Fruit fly (Drosophila melanogaster): ENCODE results near the gene Myo61F.

The Myo61F gene

dm6 chr3L:1378862-1379543 lies 60.7 kb downstream of the Myo61F start (continued):
- TF ChIP-seq CG10979 (tag; optimal IDR thresholded peaks at IDR 0.05) (peak; percentile 78), Med (GFP tag) (peak; percentile 89), CG13775 (GFP tag; optimal IDR thresholded peaks at IDR 0.05) (peak; percentile 53), kah (GFP tag; optimal IDR thresholded peaks at IDR 0.05) (peak; percentile 21), CG4424 (GFP tag; optimal IDR thresholded peaks at IDR 0.05) (peak; percentile 46), Xbp1 (GFP tag; optimal IDR thresholded peaks at IDR 0.05) (peak; percentile 33), unc-4 (GFP tag; IDR thresholded peaks at IDR 0.05; ENCODE audit: partially characterized antibody) (no peak), CG10654 (GFP tag; optimal IDR thresholded peaks at IDR 0.05) (no peak), H2.0 (GFP tag; IDR thresholded peaks at IDR 0.05) (peak; percentile 43; the same call in 1 of the 2 replicates), CG5180 (GFP tag; optimal IDR thresholded peaks at IDR 0.05) (peak; percentile 34), HLH3B (GFP tag; IDR thresholded peaks at IDR 0.05) (peak; percentile 53), CG4617 (GFP tag; optimal IDR thresholded peaks at IDR 0.05; ENCODE audit: borderline replicate concordance) (peak; percentile 8), CG15269 (tag; optimal IDR thresholded peaks at IDR 0.05) (peak; percentile 39), CG13424 (tag; optimal IDR thresholded peaks at IDR 0.05) (peak; percentile 62), twi (tag; optimal IDR thresholded peaks at IDR 0.05) (peak; percentile 25), CG8765 (GFP tag; IDR thresholded peaks at IDR 0.05) (peak; percentile 39; the same call in 1 of the 2 replicates), nau (GFP tag; optimal IDR thresholded peaks at IDR 0.05) (peak; percentile 7), grau (tag; optimal IDR thresholded peaks at IDR 0.05) (peak; percentile 62), ssp (GFP tag; IDR thresholded peaks at IDR 0.05) (peak; percentile 47), Dfd (GFP tag; optimal IDR thresholded peaks at IDR 0.05) (no peak), CG2712 (tag; optimal IDR thresholded peaks at IDR 0.05) (peak; percentile 86), CG8089 (GFP tag; optimal IDR thresholded peaks at IDR 0.05) (peak; percentile 11), CG17186 (GFP tag; optimal IDR thresholded peaks at IDR 0.05) (no peak), MESR4 (GFP tag; optimal IDR thresholded peaks at IDR 0.05) (no peak), Hmr (GFP tag; optimal IDR thresholded peaks at IDR 0.05) (peak; percentile 51), CG12769 (tag; optimal IDR thresholded peaks at IDR 0.05) (peak; percentile 69), CG4360 (GFP tag; IDR thresholded peaks at IDR 0.05) (peak; percentile 92), CG15479 (GFP tag; optimal IDR thresholded peaks at IDR 0.05) (no peak), tin (GFP tag; optimal IDR thresholded peaks at IDR 0.05) (peak; percentile 17), H15 (GFP tag; IDR thresholded peaks at IDR 0.05) (peak; percentile 41; the same call in 1 of the 3 replicates), gt (GFP tag; IDR thresholded peaks at IDR 0.05) (peak; percentile 41), scrt (GFP tag; optimal IDR thresholded peaks at IDR 0.05) (peak; percentile 3), pzg (GFP tag; optimal IDR thresholded peaks at IDR 0.05) (no peak), nmo (GFP tag; optimal IDR thresholded peaks at IDR 0.05) (peak; percentile 79), CG18619 (GFP tag; optimal IDR thresholded peaks at IDR 0.05) (peak; percentile 40), Asciz (GFP tag; optimal IDR thresholded peaks at IDR 0.05) (peak; percentile 24), zen (tag; optimal IDR thresholded peaks at IDR 0.05) (peak; percentile 22), CG2202 (tag; optimal IDR thresholded peaks at IDR 0.05) (peak; percentile 51), D19A (tag; optimal IDR thresholded peaks at IDR 0.05) (peak; percentile 55), CG4404 (GFP tag; IDR thresholded peaks at IDR 0.05) (peak; percentile 62), zf30C (GFP tag; optimal IDR thresholded peaks at IDR 0.05) (peak; percentile 38), NfI (GFP tag; optimal IDR thresholded peaks at IDR 0.05) (peak; percentile 16), Nf-YA (GFP tag; IDR thresholded peaks at IDR 0.05) (0 out of 2 replicates have a peak, but pooled peaks have one; percentile 5), stwl (tag; optimal IDR thresholded peaks at IDR 0.05) (peak; percentile 11), bab2 (GFP tag; optimal IDR thresholded peaks at IDR 0.05) (peak; percentile 67), D (optimal IDR thresholded peaks at IDR 0.05) (peak; percentile 14), D (GFP tag; optimal IDR thresholded peaks at IDR 0.05) (peak; percentile 68), CG13624 (GFP tag; optimal IDR thresholded peaks at IDR 0.05) (no peak), CG3726 (GFP tag; IDR thresholded peaks at IDR 0.05) (peak; percentile 75; the same call in 2 of the 3 replicates)

All from whole organism, embryonic.